Fruit fly (Drosophila melanogaster) whole organism, embryonic: ENCODE results near the gene RpL35A.
A peak's percentile ranks its signal among the peaks of the same experiment; 100 is the strongest.

Source experiments
- Awh ChIP-seq: fragments of 200-800 bp; sonication (Bioruptor generic); IDR thresholded peaks from 2 replicates; pipeline ENCODE4, ENCODE4 v1.3.6; 2022; ENCODE audit warnings: missing biosample characterization, missing genetic modification characterization
- B-H2 ChIP-seq: fragments of 200-800 bp; sonication (Bioruptor generic); optimal IDR thresholded peaks from 2 replicates; lab custom pipeline; 2018; ENCODE audit warnings: missing biosample characterization, mild to moderate bottlenecking, missing genetic modification characterization
- Bgb ChIP-seq: fragments of 200-800 bp; sonication (Bioruptor generic); IDR thresholded peaks from 2 replicates; pipeline ENCODE4 v1.3.6; 2022; ENCODE audit warnings: missing biosample characterization, missing genetic modification characterization; ENCODE audit not compliant: partially characterized antibody
- CG10431 ChIP-seq: fragments of 200-800 bp; sonication (Bioruptor generic); optimal IDR thresholded peaks from 3 replicates; lab custom pipeline; 2018; ENCODE audit warnings: missing biosample characterization, mild to moderate bottlenecking, missing genetic modification characterization
- CG10462 ChIP-seq: fragments of 200-800 bp; sonication (Bioruptor generic); optimal IDR thresholded peaks from 2 replicates; lab custom pipeline; 2016; ENCODE audit warnings: missing biosample characterization, missing genetic modification characterization
- CG10959 ChIP-seq: fragments of 200-800 bp; sonication (Bioruptor generic); IDR thresholded peaks from 2 replicates; pipeline ENCODE4 v1.3.6; 2022; ENCODE audit warnings: missing biosample characterization, missing genetic modification characterization
- CG12391 ChIP-seq: fragments of 200-800 bp; sonication (Bioruptor generic); optimal IDR thresholded peaks from 3 replicates; lab custom pipeline; 2018; ENCODE audit warnings: missing biosample characterization, mild to moderate bottlenecking, missing genetic modification characterization, moderate library complexity
- CG12744 ChIP-seq: fragments of 200-800 bp; sonication (Bioruptor generic); optimal IDR thresholded peaks from 2 replicates; lab custom pipeline; 2016; ENCODE audit warnings: missing biosample characterization, missing genetic modification characterization
- CG13775 ChIP-seq: fragments of 200-800 bp; sonication (Bioruptor generic); optimal IDR thresholded peaks from 3 replicates; lab custom pipeline; 2017; ENCODE audit warnings: missing biosample characterization, mild to moderate bottlenecking, missing genetic modification characterization
- CG15696 ChIP-seq: fragments of 200-800 bp; sonication (Bioruptor generic); optimal IDR thresholded peaks from 2 replicates; lab custom pipeline; 2019; ENCODE audit warnings: missing biosample characterization, mild to moderate bottlenecking, missing genetic modification characterization, moderate library complexity
- CG16815 ChIP-seq: fragments of 200-800 bp; sonication (Bioruptor generic); optimal IDR thresholded peaks from 3 replicates; lab custom pipeline; 2017; ENCODE audit warnings: missing biosample characterization, mild to moderate bottlenecking, missing genetic modification characterization
- CG18599 ChIP-seq: fragments of 200-800 bp; sonication (Bioruptor generic); optimal IDR thresholded peaks from 3 replicates; lab custom pipeline; 2017; ENCODE audit warnings: missing biosample characterization, missing genetic modification characterization, mild to moderate bottlenecking, moderate library complexity, missing genetic modification reagents
- CG2129 ChIP-seq: fragments of 200-800 bp; sonication (Bioruptor generic); IDR thresholded peaks from 2 replicates; pipeline ENCODE4 v1.3.6; 2022; ENCODE audit warnings: missing biosample characterization, missing genetic modification characterization; ENCODE audit not compliant: partially characterized antibody
- CG2712 ChIP-seq: fragments of 200-800 bp; optimal IDR thresholded peaks from 3 replicates; lab custom pipeline; 2019; ENCODE audit warnings: missing biosample characterization, mild to moderate bottlenecking, missing genetic modification characterization, moderate library complexity
- CG2889 ChIP-seq: fragments of 200-800 bp; sonication (Bioruptor generic); IDR thresholded peaks from 3 replicates; pipeline ENCODE4 v1.3.6; 2022; ENCODE audit warnings: missing biosample characterization, missing genetic modification characterization
- CG3065 ChIP-seq: fragments of 200-800 bp; sonication (Bioruptor generic); optimal IDR thresholded peaks from 2 replicates; lab custom pipeline; 2016; ENCODE audit warnings: missing biosample characterization, missing genetic modification characterization
- CG31224 ChIP-seq: fragments of 200-800 bp; sonication (Bioruptor generic); IDR thresholded peaks from 2 replicates; pipeline ENCODE4 v1.3.6; 2022; ENCODE audit warnings: missing biosample characterization, missing genetic modification characterization
- CG33557 ChIP-seq: fragments of 200-800 bp; sonication (Bioruptor generic); optimal IDR thresholded peaks from 2 replicates; lab custom pipeline; 2019; ENCODE audit warnings: missing biosample characterization, mild to moderate bottlenecking, missing genetic modification characterization, moderate library complexity
- CG4282 ChIP-seq: fragments of 200-800 bp; sonication (Bioruptor generic); optimal IDR thresholded peaks from 2 replicates; lab custom pipeline; 2016; ENCODE audit warnings: missing biosample characterization, missing genetic modification characterization
- CG43689 ChIP-seq: fragments of 200-800 bp; sonication (Bioruptor generic); IDR thresholded peaks from 2 replicates; pipeline ENCODE4 v1.3.6; 2022; ENCODE audit warnings: missing biosample characterization, missing genetic modification characterization
- CG4617 ChIP-seq: fragments of 200-800 bp; sonication (Bioruptor generic); optimal IDR thresholded peaks from 3 replicates; lab custom pipeline; 2016; ENCODE audit warnings: missing biosample characterization, missing genetic modification characterization, borderline replicate concordance
- CG7745 ChIP-seq: fragments of 200-800 bp; sonication (Bioruptor generic); optimal IDR thresholded peaks from 2 replicates; lab custom pipeline; 2018; ENCODE audit warnings: missing biosample characterization, mild to moderate bottlenecking, missing genetic modification characterization, moderate library complexity
- CG8290 ChIP-seq, 3 experiments: fragments of 200-800 bp; sonication (Bioruptor generic); optimal IDR thresholded peaks; 2 replicates each; lab custom pipeline; 2016 to 2019; ENCODE audit warnings: missing biosample characterization in 3 of 3, missing genetic modification characterization in 3 of 3, mild to moderate bottlenecking in 2 of 3, moderate library complexity in 1 of 3
- CG8924 ChIP-seq: fragments of 200-800 bp; optimal IDR thresholded peaks from 3 replicates; lab custom pipeline; 2019; ENCODE audit warnings: missing biosample characterization, mild to moderate bottlenecking, missing genetic modification characterization, moderate library complexity
- D ChIP-seq, 2 experiments: fragments of 200-800 bp in 1 of 2; fragments of >200 bp in 1 of 2; sonication (Bioruptor generic) in 1 of 2; optimal IDR thresholded peaks; 2 replicates in 1 of 2; 3 replicates in 1 of 2; lab custom pipeline; 2017; ENCODE audit warnings: mild to moderate bottlenecking in 1 of 2, missing biosample characterization in 1 of 2, missing genetic modification characterization in 1 of 2, missing genetic modification reagents in 1 of 2
- Dfd ChIP-seq, 2 experiments: fragments of >200 bp; optimal IDR thresholded peaks; 2 replicates each; lab custom pipeline; 2017; ENCODE audit warnings: missing biosample characterization in 2 of 2, missing genetic modification characterization in 2 of 2
- GATAe ChIP-seq: fragments of 200-800 bp; sonication (Bioruptor generic); conservative IDR thresholded peaks from 2 replicates; pipeline ENCODE4 v1.3.6; 2022; ENCODE audit warnings: missing biosample characterization, missing genetic modification characterization
- Lpt ChIP-seq: fragments of >200 bp; optimal IDR thresholded peaks from 2 replicates; lab custom pipeline; 2018; ENCODE audit warnings: missing biosample characterization, missing genetic modification characterization
- Mrtf ChIP-seq: fragments of 200-800 bp; sonication (Bioruptor generic); IDR thresholded peaks from 3 replicates; pipeline ENCODE4 v1.3.6; 2022; ENCODE audit warnings: missing biosample characterization, missing genetic modification characterization
- Nf-YA ChIP-seq: fragments of 200-800 bp; sonication (Bioruptor generic); IDR thresholded peaks from 2 replicates; pipeline ENCODE4 v1.3.6; 2022; ENCODE audit warnings: missing biosample characterization, missing genetic modification characterization
- Six4 ChIP-seq: fragments of 200-800 bp; sonication (Bioruptor generic); optimal IDR thresholded peaks from 2 replicates; lab custom pipeline; 2016; ENCODE audit warnings: missing biosample characterization, missing genetic modification characterization
- TFAM ChIP-seq: fragments of 200-800 bp; sonication (Bioruptor generic); optimal IDR thresholded peaks from 2 replicates; lab custom pipeline; 2017; ENCODE audit warnings: missing biosample characterization, missing genetic modification characterization, inconsistent platforms
- Tbp ChIP-seq: fragments of >200 bp; optimal IDR thresholded peaks from 2 replicates; lab custom pipeline; 2018; ENCODE audit warnings: missing biosample characterization, missing genetic modification characterization
- ac ChIP-seq: fragments of 200-800 bp; sonication (Bioruptor generic); optimal IDR thresholded peaks from 3 replicates; lab custom pipeline; 2017; ENCODE audit warnings: missing biosample characterization, mild to moderate bottlenecking, missing genetic modification characterization
- ara ChIP-seq: fragments of 200-800 bp; sonication (Bioruptor generic); IDR thresholded peaks from 2 replicates; pipeline ENCODE4 v1.3.6; 2022; ENCODE audit warnings: missing biosample characterization, missing genetic modification characterization
- br ChIP-seq: fragments of >200 bp; optimal IDR thresholded peaks from 2 replicates; lab custom pipeline; 2017
- crc ChIP-seq: fragments of 200-800 bp; sonication (Bioruptor generic); optimal IDR thresholded peaks from 2 replicates; lab custom pipeline; 2016; ENCODE audit warnings: missing biosample characterization, missing genetic modification characterization
- danr ChIP-seq: fragments of 200-800 bp; sonication (Bioruptor generic); IDR thresholded peaks from 2 replicates; pipeline ENCODE4 v1.3.6; 2022; ENCODE audit warnings: missing biosample characterization, missing genetic modification characterization
- emc ChIP-seq: fragments of 200-800 bp; sonication (Bioruptor generic); optimal IDR thresholded peaks from 2 replicates; lab custom pipeline; 2016; ENCODE audit warnings: missing biosample characterization, missing genetic modification characterization
- gcm2 ChIP-seq: fragments of 200-800 bp; sonication (Bioruptor generic); optimal IDR thresholded peaks from 2 replicates; lab custom pipeline; 2016; ENCODE audit warnings: missing biosample characterization, missing genetic modification characterization
- lbe ChIP-seq: fragments of 200-800 bp; sonication (Bioruptor generic); optimal IDR thresholded peaks from 2 replicates; lab custom pipeline; 2016; ENCODE audit warnings: missing biosample characterization, mild to moderate bottlenecking, missing genetic modification characterization
- lilli ChIP-seq: fragments of 200-800 bp; sonication (Bioruptor generic); optimal IDR thresholded peaks from 3 replicates; lab custom pipeline; 2016; ENCODE audit warnings: missing biosample characterization, missing genetic modification characterization
- lola ChIP-seq, 3 experiments: fragments of >200 bp in 2 of 3; fragments of 200-800 bp in 1 of 3; sonication (Bioruptor generic) in 1 of 3; optimal IDR thresholded peaks; 2 replicates each; lab custom pipeline; 2017 to 2019; ENCODE audit warnings: missing biosample characterization in 3 of 3, missing genetic modification characterization in 3 of 3, mild to moderate bottlenecking in 1 of 3, moderate library complexity in 1 of 3
- org-1 ChIP-seq: fragments of 200-800 bp; sonication (Bioruptor generic); optimal IDR thresholded peaks from 2 replicates; lab custom pipeline; 2017; ENCODE audit warnings: missing biosample characterization, missing genetic modification characterization
- repo ChIP-seq: fragments of 200-800 bp; sonication (Bioruptor generic); optimal IDR thresholded peaks from 2 replicates; lab custom pipeline; 2016; ENCODE audit warnings: missing biosample characterization, missing genetic modification characterization
- sisA ChIP-seq: fragments of 200-800 bp; sonication (Bioruptor generic); IDR thresholded peaks from 2 replicates; pipeline ENCODE4 v1.3.6; 2022; ENCODE audit warnings: missing biosample characterization, missing genetic modification characterization
- so ChIP-seq: fragments of 200-800 bp; sonication (Bioruptor generic); IDR thresholded peaks from 3 replicates; pipeline ENCODE4 v1.3.6; 2022; ENCODE audit warnings: missing biosample characterization, missing genetic modification characterization
- stc ChIP-seq: fragments of 200-800 bp; sonication (Bioruptor generic); IDR thresholded peaks from 2 replicates; pipeline ENCODE4 v1.3.6; 2022; ENCODE audit warnings: missing biosample characterization, missing genetic modification characterization
- tap ChIP-seq: fragments of 200-800 bp; optimal IDR thresholded peaks from 3 replicates; lab custom pipeline; 2019; ENCODE audit warnings: missing biosample characterization, mild to moderate bottlenecking, missing genetic modification characterization, moderate library complexity
- tin ChIP-seq: fragments of 200-800 bp; sonication (Bioruptor generic); optimal IDR thresholded peaks from 3 replicates; lab custom pipeline; 2016; ENCODE audit warnings: missing biosample characterization, missing genetic modification characterization
- twi ChIP-seq: fragments of 200-800 bp; optimal IDR thresholded peaks from 2 replicates; lab custom pipeline; 2019; ENCODE audit warnings: missing biosample characterization, mild to moderate bottlenecking, missing genetic modification characterization, moderate library complexity
- vvl ChIP-seq: fragments of 200-800 bp; sonication (Bioruptor generic); IDR thresholded peaks from 2 replicates; pipeline ENCODE4 v1.3.6; 2022; ENCODE audit warnings: missing biosample characterization, missing genetic modification characterization

The RpL35A gene

DNA sequence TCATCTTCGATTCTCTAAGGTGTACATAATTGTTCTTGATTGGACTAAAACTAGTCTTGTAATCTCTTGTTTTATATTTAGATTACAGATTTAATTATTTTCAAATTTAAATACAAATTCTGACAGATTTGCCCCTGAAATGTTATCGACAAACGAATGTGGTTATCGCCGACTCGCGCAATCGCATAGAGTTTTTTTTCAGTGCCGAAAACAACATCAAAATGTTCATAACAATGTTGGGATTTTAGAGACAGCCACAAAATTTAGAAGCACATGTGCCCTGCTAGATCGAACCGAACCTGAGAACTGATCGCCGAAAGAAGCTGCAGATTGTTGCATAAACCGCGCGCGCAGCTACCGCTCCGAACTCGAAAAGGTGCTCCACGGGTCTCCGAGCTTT, 718 bp upstream of the RpL35A start, which contains the start of gene POLDIP2 (continued):
- no peak for TF ChIP-seq CG2712
- no peak for TF ChIP-seq Lpt (GFP tag; lab: Kevin White, UChicago)
- no peak for TF ChIP-seq repo (GFP tag; lab: Kevin White, UChicago)
- no peak for TF ChIP-seq CG12744 (GFP tag; lab: Kevin White, UChicago)
- no peak for TF ChIP-seq org-1 (GFP tag; lab: Kevin White, UChicago)
- TF ChIP-seq lbe (GFP tag; lab: Kevin White, UChicago) = no peak
- no peak for TF ChIP-seq CG33557 (GFP tag; lab: Kevin White, UChicago)
- no peak for TF ChIP-seq so
- no peak for TF ChIP-seq twi (tag; lab: Kevin White, UChicago)
- TF ChIP-seq CG4617 (GFP tag; lab: Kevin White, UChicago) = peak; percentile 42
- TF ChIP-seq CG10431 (GFP tag; lab: Kevin White, UChicago) = no peak
- no peak for TF ChIP-seq CG2889 (GFP tag; lab: Robert Waterston, UW)
- no peak for TF ChIP-seq danr (GFP tag; lab: Robert Waterston, UW)
- TF ChIP-seq crc (GFP tag; lab: Kevin White, UChicago) = no peak
- TF ChIP-seq Mrtf = no peak
- TF ChIP-seq Six4 (GFP tag; lab: Kevin White, UChicago) = no peak
- TF ChIP-seq tin = no peak
- no peak for TF ChIP-seq tap (tag; lab: Kevin White, UChicago)
- TF ChIP-seq CG7745 (tag; lab: Kevin White, UChicago) = no peak
- TF ChIP-seq CG4282 (GFP tag; lab: Kevin White, UChicago) = no peak
- TF ChIP-seq CG8924 (tag; lab: Kevin White, UChicago) = no peak
- no peak for TF ChIP-seq Bgb (GFP tag; lab: Robert Waterston, UW)
- no peak for TF ChIP-seq CG31224 (GFP tag; lab: Robert Waterston, UW)
- no peak for TF ChIP-seq CG18599 (GFP tag; lab: Kevin White, UChicago)
- no peak for TF ChIP-seq CG15696 (tag; lab: Kevin White, UChicago)
- no peak for TF ChIP-seq Nf-YA (GFP tag; lab: Robert Waterston, UW)
- TF ChIP-seq CG43689 (GFP tag; lab: Robert Waterston, UW) = no peak
- no peak for TF ChIP-seq stc (GFP tag; lab: Robert Waterston, UW)
- TF ChIP-seq ac = no peak
- no peak for TF ChIP-seq CG8290 (GFP tag; optimal IDR thresholded peaks at IDR 0.05; lab: Kevin White, UChicago)
- no peak for TF ChIP-seq CG8290 (tag; optimal IDR thresholded peaks at IDR 0.05; lab: Kevin White, UChicago)
- TF ChIP-seq lilli (GFP tag; lab: Kevin White, UChicago) = peak; percentile 13
- no peak for TF ChIP-seq lola (GFP tag; optimal IDR thresholded peaks at IDR 0.05; lab: Kevin White, UChicago)
- TF ChIP-seq ara (GFP tag; lab: Robert Waterston, UW) = no peak
- no peak for TF ChIP-seq CG10462
- no peak for TF ChIP-seq sisA (GFP tag; lab: Robert Waterston, UW)
- TF ChIP-seq gcm2 (GFP tag; lab: Kevin White, UChicago) = no peak
- no peak for TF ChIP-seq GATAe (GFP tag; lab: Robert Waterston, UW)
- TF ChIP-seq CG12391 = no peak
- TF ChIP-seq emc (GFP tag; lab: Kevin White, UChicago) = no peak
- TF ChIP-seq Awh = no peak
- TF ChIP-seq Tbp (GFP tag; lab: Kevin White, UChicago) = no peak
- no peak for TF ChIP-seq Dfd (GFP tag; optimal IDR thresholded peaks at IDR 0.05; lab: Kevin White, UChicago)
- TF ChIP-seq CG3065 (GFP tag; lab: Kevin White, UChicago) = no peak
- TF ChIP-seq CG16815 = no peak
- TF ChIP-seq CG10959 = no peak
- no peak for TF ChIP-seq B-H2 (GFP tag; lab: Kevin White, UChicago)
- TF ChIP-seq CG2129 (GFP tag; lab: Robert Waterston, UW) = no peak
- no peak for TF ChIP-seq TFAM (GFP tag; lab: Kevin White, UChicago)
- TF ChIP-seq br (lab: Kevin White, UChicago) = no peak
- TF ChIP-seq CG13775 (GFP tag; lab: Kevin White, UChicago) = no peak
- TF ChIP-seq D (optimal IDR thresholded peaks at IDR 0.05; lab: Kevin White, UChicago) = no peak
- no peak for TF ChIP-seq D (GFP tag; optimal IDR thresholded peaks at IDR 0.05; lab: Kevin White, UChicago)
- no peak for TF ChIP-seq vvl
